Fruit fly (Drosophila melanogaster) whole organism, embryonic: ENCODE results near the gene Tcs3.

ENCODE experiments used
- CG1233 ChIP-seq: fragments of 200-800 bp; sonication (Bioruptor generic); optimal IDR thresholded peaks from 4 replicates; lab custom pipeline; 2018; ENCODE audit warnings: missing biosample characterization, mild to moderate bottlenecking, missing genetic modification characterization
- CG30431 ChIP-seq: fragments of 200-800 bp; sonication (Bioruptor generic); optimal IDR thresholded peaks from 2 replicates; lab custom pipeline; 2017; ENCODE audit warnings: missing biosample characterization, missing genetic modification characterization
- CG6854 ChIP-seq: fragments of 200-800 bp; sonication (Bioruptor generic); optimal IDR thresholded peaks from 3 replicates; lab custom pipeline; 2017; ENCODE audit warnings: missing biosample characterization, mild to moderate bottlenecking, missing genetic modification characterization
- CG7928 ChIP-seq: fragments of 200-800 bp; sonication (Bioruptor generic); optimal IDR thresholded peaks from 2 replicates; lab custom pipeline; 2017; ENCODE audit warnings: missing biosample characterization, mild to moderate bottlenecking, missing genetic modification characterization
- Dip2 ChIP-seq: fragments of 200-800 bp; sonication (Bioruptor generic); IDR thresholded peaks from 2 replicates; pipeline ENCODE4 v1.3.6; 2022; ENCODE audit warnings: missing biosample characterization, missing genetic modification characterization
- exex ChIP-seq: fragments of 200-800 bp; sonication (Bioruptor generic); optimal IDR thresholded peaks from 4 replicates; lab custom pipeline; 2018; ENCODE audit warnings: missing biosample characterization, mild to moderate bottlenecking, missing genetic modification characterization, moderate library complexity
- kay ChIP-seq: fragments of 200-800 bp; sonication (Bioruptor generic); optimal IDR thresholded peaks from 2 replicates; lab custom pipeline; 2016; ENCODE audit warnings: missing biosample characterization, missing genetic modification characterization
- kni ChIP-seq: fragments of 200-800 bp; sonication (Bioruptor generic); optimal IDR thresholded peaks from 3 replicates; lab custom pipeline; 2017; ENCODE audit warnings: mild to moderate bottlenecking, missing biosample characterization, missing genetic modification reagents, missing genetic modification characterization
- psq ChIP-seq: fragments of 200-800 bp; sonication (Bioruptor generic); optimal IDR thresholded peaks from 2 replicates; lab custom pipeline; 2017; ENCODE audit warnings: missing biosample characterization, missing genetic modification characterization

DNA sequence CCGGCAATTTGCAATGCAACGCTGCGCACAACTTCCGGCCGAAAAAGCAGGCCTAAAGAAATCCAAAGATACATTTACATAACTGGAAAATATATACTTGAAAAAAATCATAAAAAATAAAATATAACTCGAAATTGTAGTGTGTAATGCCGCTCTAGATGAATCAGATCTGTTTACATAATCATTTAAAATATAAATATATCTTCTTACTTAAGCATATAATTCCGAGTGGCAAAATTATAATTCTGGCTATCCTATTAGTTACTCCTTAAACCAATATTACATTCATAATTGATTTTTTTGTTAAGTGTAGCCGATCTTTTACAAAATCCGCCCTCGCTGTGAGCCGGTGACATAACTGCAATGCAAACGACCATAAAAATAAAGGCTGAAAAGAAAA lies 12.3 kb upstream of the Tcs3 start:
- TF ChIP-seq CG7928 (GFP tag; lab: Kevin White, UChicago) (no peak), kni (GFP tag; lab: Kevin White, UChicago) (no peak), exex (tag; lab: Kevin White, UChicago) (no peak), CG30431 (no peak), kay (GFP tag; lab: Kevin White, UChicago) (no peak), psq (GFP tag; lab: Kevin White, UChicago) (no peak), Dip2 (no peak), CG6854 (GFP tag; lab: Kevin White, UChicago) (no peak), CG1233 (no peak)
